Worm (Caenorhabditis elegans) whole organism, L4 larva: ENCODE measurements around the gene C14A4.7.

Experiments
- D1046.2 ChIP-seq: fragments of 200-800 bp; sonication (Bioruptor generic); IDR thresholded peaks from 2 replicates; pipeline ENCODE4 v1.3.6; 2022; ENCODE audit warnings: missing genetic modification characterization, missing compliant biosample characterization
- F44E2.7 ChIP-seq: fragments of 200-800 bp; sonication (Bioruptor generic); IDR thresholded peaks from 2 replicates; pipeline ENCODE4 v2.1.2; 2022; ENCODE audit warnings: missing genetic modification characterization, missing compliant biosample characterization
- F49E8.2 ChIP-seq: sonication (generic microtip); optimal IDR thresholded peaks from 2 replicates; lab custom pipeline; 2016; ENCODE audit warnings: missing compliant biosample characterization, mild to moderate bottlenecking, missing genetic modification characterization, borderline replicate concordance
- T20F7.1 ChIP-seq: fragments of 200-800 bp; sonication (Bioruptor generic); optimal IDR thresholded peaks from 2 replicates; lab custom pipeline; 2018; ENCODE audit warnings: mild to moderate bottlenecking, missing genetic modification characterization, missing compliant biosample characterization
- T26A8.4 ChIP-seq: fragments of 200-800 bp; sonication (Bioruptor generic); IDR thresholded peaks from 2 replicates; pipeline ENCODE4 v1.3.6; 2022; ENCODE audit warnings: missing genetic modification characterization, missing compliant biosample characterization
- Y105C5A.15 ChIP-seq: fragments of 200-800 bp; sonication (Bioruptor generic); IDR thresholded peaks from 2 replicates; pipeline ENCODE4 v1.3.6; 2022; ENCODE audit warnings: missing genetic modification characterization, missing compliant biosample characterization
- Y48G9A.11 ChIP-seq: fragments of 200-800 bp; sonication (Bioruptor generic); IDR thresholded peaks from 2 replicates; pipeline ENCODE4 v1.3.6; 2022; ENCODE audit warnings: missing genetic modification reagents, missing genetic modification characterization, missing compliant biosample characterization
- ZK337.2 ChIP-seq: fragments of 200-800 bp; sonication (Bioruptor generic); IDR thresholded peaks from 2 replicates; pipeline ENCODE4 v1.3.6; 2022; ENCODE audit warnings: missing genetic modification reagents, missing genetic modification characterization, missing compliant biosample characterization
- aly-2 ChIP-seq: sonication (generic microtip); optimal IDR thresholded peaks from 2 replicates; lab custom pipeline; 2018; ENCODE audit warnings: missing biosample characterization, missing genetic modification characterization
- ama-1 ChIP-seq: fragments of 150-350 bp; optimal IDR thresholded peaks from 2 replicates; lab custom pipeline; 2014; ENCODE audit warnings: inconsistent platforms, mixed read lengths
- arid-1 ChIP-seq: fragments of 200-800 bp; sonication (Bioruptor generic); conservative IDR thresholded peaks from 2 replicates; pipeline ENCODE4 v1.3.6; 2022; ENCODE audit warnings: missing genetic modification reagents, missing genetic modification characterization, missing compliant biosample characterization
- ceh-20 ChIP-seq: fragments of 200-800 bp; sonication (Bioruptor generic); IDR thresholded peaks from 2 replicates; pipeline ENCODE4 v1.3.6; 2022; ENCODE audit warnings: missing genetic modification reagents, missing genetic modification characterization, missing compliant biosample characterization
- ceh-28 ChIP-seq: fragments of 150-350 bp; optimal IDR thresholded peaks from 2 replicates; lab custom pipeline; 2014; ENCODE audit warnings: missing biosample characterization, missing genetic modification reagents, missing genetic modification characterization
- ceh-82 ChIP-seq: sonication (generic microtip); optimal IDR thresholded peaks from 2 replicates; lab custom pipeline; 2017; ENCODE audit warnings: missing biosample characterization, missing genetic modification characterization
- ces-1 ChIP-seq: fragments of 150-350 bp; sonication (generic microtip); optimal IDR thresholded peaks from 4 replicates; lab custom pipeline; 2014; ENCODE audit warnings: missing biosample characterization, missing genetic modification reagents, missing genetic modification characterization
- daf-12 ChIP-seq: fragments of 150-350 bp; optimal IDR thresholded peaks from 2 replicates; lab custom pipeline; 2014; ENCODE audit warnings: missing biosample characterization, missing genetic modification reagents, missing genetic modification characterization
- daf-16 ChIP-seq, 3 experiments: sonication (generic microtip); optimal IDR thresholded peaks; 2 replicates each; lab custom pipeline; 2016 to 2017; ENCODE audit warnings: missing genetic modification characterization in 3 of 3, missing genetic modification reagents in 3 of 3, mild to moderate bottlenecking in 2 of 3, missing compliant biosample characterization in 2 of 3, missing biosample characterization in 1 of 3, moderate library complexity in 1 of 3
- daf-19 ChIP-seq: fragments of 200-800 bp; sonication (Bioruptor generic); conservative IDR thresholded peaks from 2 replicates; pipeline ENCODE4 v1.3.6; 2022; ENCODE audit warnings: missing genetic modification characterization, missing compliant biosample characterization
- daf-8 ChIP-seq: fragments of 200-800 bp; sonication (Bioruptor generic); IDR thresholded peaks from 2 replicates; pipeline ENCODE4 v1.3.6; 2022; ENCODE audit warnings: missing genetic modification characterization, missing compliant biosample characterization
- dve-1 ChIP-seq: sonication (generic microtip); optimal IDR thresholded peaks from 2 replicates; lab custom pipeline; 2017; ENCODE audit warnings: antibody characterized with exemption, mild to moderate bottlenecking, missing genetic modification characterization, missing compliant biosample characterization; ENCODE audit not compliant: insufficient read depth
- egl-27 ChIP-seq: sonication (generic microtip); optimal IDR thresholded peaks from 3 replicates; lab custom pipeline; 2017; ENCODE audit warnings: missing biosample characterization, missing genetic modification reagents, missing genetic modification characterization
- hlh-30 ChIP-seq: sonication (generic microtip); optimal IDR thresholded peaks from 2 replicates; lab custom pipeline; 2017; ENCODE audit warnings: antibody characterized with exemption, mild to moderate bottlenecking, missing genetic modification characterization, missing compliant biosample characterization; ENCODE audit not compliant: insufficient read depth
- hmg-1.1 ChIP-seq: fragments of 200-800 bp; sonication (Bioruptor generic); IDR thresholded peaks from 2 replicates; pipeline ENCODE4 v1.3.6; 2022; ENCODE audit warnings: missing genetic modification reagents, missing genetic modification characterization, missing compliant biosample characterization
- jun-1 ChIP-seq: fragments of 150-350 bp; optimal IDR thresholded peaks from 2 replicates; lab custom pipeline; 2014; ENCODE audit warnings: missing biosample characterization, missing genetic modification reagents, missing genetic modification characterization
- lim-7 ChIP-seq: fragments of 200-800 bp; sonication (Bioruptor generic); IDR thresholded peaks from 2 replicates; pipeline ENCODE4 v1.3.6; 2022; ENCODE audit warnings: missing genetic modification characterization, missing compliant biosample characterization
- lin-38 ChIP-seq: fragments of 200-800 bp; sonication (Bioruptor generic); IDR thresholded peaks from 2 replicates; pipeline ENCODE4 v1.3.6; 2022; ENCODE audit warnings: missing genetic modification reagents, missing genetic modification characterization, missing compliant biosample characterization
- lin-39 ChIP-seq: fragments of 150-350 bp; optimal IDR thresholded peaks from 2 replicates; lab custom pipeline; 2014; ENCODE audit warnings: missing biosample characterization, missing genetic modification reagents, missing genetic modification characterization
- madf-9 ChIP-seq: fragments of 200-800 bp; sonication (Bioruptor generic); conservative IDR thresholded peaks from 2 replicates; pipeline ENCODE4 v1.3.6; 2022; ENCODE audit warnings: missing genetic modification reagents, missing genetic modification characterization, missing compliant biosample characterization
- mdt-29 ChIP-seq: fragments of 200-800 bp; sonication (Bioruptor generic); IDR thresholded peaks from 2 replicates; pipeline ENCODE4 v1.3.6; 2022; ENCODE audit warnings: missing genetic modification reagents, missing genetic modification characterization, missing compliant biosample characterization
- mep-1 ChIP-seq: fragments of 150-350 bp; sonication (generic microtip); optimal IDR thresholded peaks from 3 replicates; lab custom pipeline; 2014; ENCODE audit warnings: missing biosample characterization, missing genetic modification characterization
- mes-2 ChIP-seq: sonication (generic microtip); optimal IDR thresholded peaks from 2 replicates; lab custom pipeline; 2016; ENCODE audit warnings: missing genotype, mild to moderate bottlenecking, missing genetic modification characterization, missing compliant biosample characterization; ENCODE audit not compliant: poor library complexity, severe bottlenecking
- nhr-102 ChIP-seq: sonication (generic microtip); optimal IDR thresholded peaks from 2 replicates; lab custom pipeline; 2016; ENCODE audit warnings: mild to moderate bottlenecking, missing genetic modification characterization, moderate library complexity, missing compliant biosample characterization
- nhr-11 ChIP-seq: fragments of 150-350 bp; optimal IDR thresholded peaks from 2 replicates; lab custom pipeline; 2014; ENCODE audit warnings: missing biosample characterization, missing genetic modification characterization
- nhr-111 ChIP-seq: fragments of 200-800 bp; sonication (Bioruptor generic); optimal IDR thresholded peaks from 2 replicates; lab custom pipeline; 2018; ENCODE audit warnings: mild to moderate bottlenecking, missing genetic modification characterization, missing compliant biosample characterization
- nhr-28 ChIP-seq: fragments of 150-350 bp; optimal IDR thresholded peaks from 2 replicates; lab custom pipeline; 2014; ENCODE audit warnings: missing biosample characterization, missing genetic modification characterization
- nhr-6 ChIP-seq: fragments of 150-350 bp; optimal IDR thresholded peaks from 2 replicates; lab custom pipeline; 2014; ENCODE audit warnings: missing biosample characterization, missing genetic modification characterization
- nhr-77 ChIP-seq: fragments of 150-350 bp; optimal IDR thresholded peaks from 2 replicates; lab custom pipeline; 2014; ENCODE audit warnings: missing biosample characterization, missing genetic modification characterization
- pha-4 ChIP-seq, 2 experiments: fragments of 150-350 bp in 1 of 2; fragments of 200-800 bp in 1 of 2; sonication (Bioruptor generic) in 1 of 2; IDR thresholded peaks in 1 of 2; optimal IDR thresholded peaks in 1 of 2; 2 replicates each; pipeline versions ENCODE4 v1.3.6 to Lab custom; 2014 to 2022; ENCODE audit warnings: missing genetic modification characterization in 2 of 2, missing genetic modification reagents in 2 of 2, missing biosample characterization in 1 of 2, missing compliant biosample characterization in 1 of 2
- pqm-1 ChIP-seq: sonication (generic microtip); optimal IDR thresholded peaks from 2 replicates; lab custom pipeline; 2017; ENCODE audit warnings: missing biosample characterization, missing genetic modification characterization
- saeg-2 ChIP-seq: fragments of 200-800 bp; sonication (Bioruptor generic); IDR thresholded peaks from 2 replicates; pipeline ENCODE4 v1.3.6; 2022; ENCODE audit warnings: missing genetic modification reagents, missing genetic modification characterization, missing compliant biosample characterization
- sdz-12 ChIP-seq: fragments of 200-800 bp; sonication (Bioruptor generic); optimal IDR thresholded peaks from 2 replicates; lab custom pipeline; 2018; ENCODE audit warnings: mild to moderate bottlenecking, missing genetic modification characterization, missing compliant biosample characterization
- skn-1 ChIP-seq: fragments of 150-350 bp; optimal IDR thresholded peaks from 2 replicates; lab custom pipeline; 2014; ENCODE audit warnings: missing biosample characterization, missing genetic modification characterization
- snpc-4 ChIP-seq: fragments of 150-350 bp; optimal IDR thresholded peaks from 2 replicates; lab custom pipeline; 2014; ENCODE audit warnings: missing biosample characterization, missing genetic modification characterization
- spr-1 ChIP-seq: sonication (generic microtip); optimal IDR thresholded peaks from 2 replicates; lab custom pipeline; 2016; ENCODE audit warnings: mild to moderate bottlenecking, missing genetic modification characterization, missing compliant biosample characterization
- tag-97 ChIP-seq: fragments of 200-800 bp; sonication (Bioruptor generic); IDR thresholded peaks from 2 replicates; pipeline ENCODE4 v1.3.6; 2022; ENCODE audit warnings: missing genetic modification characterization, missing compliant biosample characterization
- unc-39 ChIP-seq: sonication (generic microtip); optimal IDR thresholded peaks from 2 replicates; lab custom pipeline; 2017; ENCODE audit warnings: missing biosample characterization, missing genetic modification characterization
- vab-7 ChIP-seq: fragments of 200-800 bp; sonication (Bioruptor generic); IDR thresholded peaks from 2 replicates; pipeline ENCODE4 v1.3.6; 2022; ENCODE audit warnings: missing genetic modification reagents, missing genetic modification characterization, missing compliant biosample characterization
- zag-1 ChIP-seq: fragments of 150-350 bp; optimal IDR thresholded peaks from 2 replicates; lab custom pipeline; 2014; ENCODE audit warnings: missing biosample characterization, missing genetic modification characterization
- zip-11 ChIP-seq: fragments of 200-800 bp; sonication (Bioruptor generic); IDR thresholded peaks from 2 replicates; pipeline ENCODE4 v1.3.6; 2022; ENCODE audit warnings: missing genetic modification characterization, missing compliant biosample characterization
- zip-2 ChIP-seq: fragments of 150-350 bp; optimal IDR thresholded peaks from 2 replicates; lab custom pipeline; 2014; ENCODE audit warnings: missing biosample characterization, missing genetic modification characterization
- ztf-7 ChIP-seq: fragments of 150-350 bp; optimal IDR thresholded peaks from 2 replicates; lab custom pipeline; 2014; ENCODE audit warnings: missing biosample characterization, missing genetic modification characterization

The C14A4.7 gene

ce11 chrII:10556550-10557205 lies 39.7 kb downstream of the C14A4.7 start (continued):
- TF ChIP-seq Y48G9A.11 (GFP tag; lab: Robert Waterston, UW) (no peak), zip-2 (no peak), daf-16 (GFP tag; optimal IDR thresholded peaks at IDR 0.05; lab: Kevin White, UChicago) (no peak), daf-16 (tag; optimal IDR thresholded peaks at IDR 0.05; lab: Kevin White, UChicago) (peak; percentile 82), F44E2.7 (GFP tag; lab: Robert Waterston, UW) (no peak), madf-9 (GFP tag; lab: Robert Waterston, UW) (no peak; the same call in 1 of the 2 replicates), egl-27 (tag; lab: Kevin White, UChicago) (no peak), dve-1 (no peak), arid-1 (no peak), daf-19 (GFP tag; lab: Robert Waterston, UW) (peak; percentile 69; the same call in 1 of the 2 replicates), D1046.2 (GFP tag; lab: Robert Waterston, UW) (no peak), ama-1 (lab: Kevin White, UChicago) (peak; percentile 42), nhr-102 (tag; lab: Kevin White, UChicago) (no peak), daf-12 (tag; lab: Kevin White, UChicago) (no peak), saeg-2 (GFP tag; lab: Robert Waterston, UW) (no peak), hmg-1.1 (GFP tag; lab: Robert Waterston, UW) (no peak), Y105C5A.15 (GFP tag; lab: Robert Waterston, UW) (no peak), vab-7 (GFP tag; lab: Robert Waterston, UW) (no peak), sdz-12 (GFP tag; lab: Kevin White, UChicago) (peak; percentile 66), tag-97 (GFP tag; lab: Robert Waterston, UW) (no peak), nhr-6 (tag; lab: Kevin White, UChicago) (no peak), lin-38 (no peak; the same call in 1 of the 2 replicates), pha-4 (GFP tag; IDR thresholded peaks at IDR 0.05; lab: Robert Waterston, UW) (no peak), pha-4 (tag; optimal IDR thresholded peaks at IDR 0.05; lab: Kevin White, UChicago) (no peak), T20F7.1 (GFP tag; lab: Kevin White, UChicago) (no peak), F49E8.2 (no peak), nhr-28 (tag; lab: Kevin White, UChicago) (peak; percentile 16), skn-1 (tag; lab: Kevin White, UChicago) (no peak), zag-1 (tag; lab: Kevin White, UChicago) (no peak), daf-8 (GFP tag; lab: Robert Waterston, UW) (no peak), lin-39 (tag; lab: Kevin White, UChicago) (no peak), mes-2 (tag; lab: Kevin White, UChicago) (peak; percentile 20), ceh-20 (GFP tag; lab: Robert Waterston, UW) (no peak), pqm-1 (tag; lab: Kevin White, UChicago) (peak; percentile 48), ztf-7 (tag; lab: Kevin White, UChicago) (no peak), ces-1 (GFP tag; lab: Kevin White, UChicago) (no peak), ceh-28 (tag; lab: Kevin White, UChicago) (no peak), snpc-4 (tag; lab: Kevin White, UChicago) (no peak), nhr-77 (tag; lab: Kevin White, UChicago) (no peak), jun-1 (tag; lab: Kevin White, UChicago) (no peak), spr-1 (tag; lab: Kevin White, UChicago) (no peak), nhr-111 (GFP tag; lab: Kevin White, UChicago) (no peak), mdt-29 (GFP tag; lab: Robert Waterston, UW) (no peak), aly-2 (no peak), hlh-30 (tag; lab: Kevin White, UChicago) (no peak), ZK337.2 (GFP tag; lab: Robert Waterston, UW) (no peak), lim-7 (GFP tag; lab: Robert Waterston, UW) (no peak), ceh-82 (tag; lab: Kevin White, UChicago) (no peak), T26A8.4 (GFP tag; lab: Robert Waterston, UW) (no peak; the same call in 1 of the 2 replicates), zip-11 (GFP tag; lab: Robert Waterston, UW) (no peak), unc-39 (tag; lab: Kevin White, UChicago) (no peak), mep-1 (tag; lab: Kevin White, UChicago) (peak; percentile 8), nhr-11 (tag; lab: Kevin White, UChicago) (no peak)
